Worm (Caenorhabditis elegans): ENCODE measurements around the gene Y37E11AM.2.

ce11 chrIV:3774160-3774559, 48.9 kb upstream of the Y37E11AM.2 start:
- TF ChIP-seq unc-62 (GFP tag; optimal IDR thresholded peaks at IDR 0.05), result no peak
- TF ChIP-seq let-526 (GFP tag; IDR thresholded peaks at IDR 0.05), result no peak
- TF ChIP-seq pha-4 (tag; optimal IDR thresholded peaks at IDR 0.05), result no peak
- no peak for TF ChIP-seq cebp-2 (GFP tag; IDR thresholded peaks at IDR 0.05)

Data from whole organism, young adult.